Fruit fly (Drosophila melanogaster) whole organism, embryonic: ENCODE results near the gene drl.
A peak's percentile ranks its signal among the peaks of the same experiment; 100 is the strongest.

Experiments
- Atf-2 ChIP-seq: fragments of 200-800 bp; sonication (Bioruptor generic); optimal IDR thresholded peaks from 2 replicates; lab custom pipeline; 2016; ENCODE audit warnings: missing biosample characterization, missing genetic modification characterization
- Awh ChIP-seq: fragments of 200-800 bp; sonication (Bioruptor generic); IDR thresholded peaks from 2 replicates; pipeline ENCODE4, ENCODE4 v1.3.6; 2022; ENCODE audit warnings: missing biosample characterization, missing genetic modification characterization
- CG11456 ChIP-seq: fragments of 200-800 bp; sonication (Bioruptor generic); IDR thresholded peaks from 3 replicates; pipeline ENCODE4 v1.3.6; 2022; ENCODE audit warnings: missing biosample characterization, missing genetic modification characterization
- CG11696 ChIP-seq: fragments of 200-800 bp; sonication (Bioruptor generic); IDR thresholded peaks from 2 replicates; pipeline ENCODE4 v1.3.6; 2022; ENCODE audit warnings: missing biosample characterization, missing genetic modification characterization
- CG16779 ChIP-seq: fragments of 200-800 bp; sonication (Bioruptor generic); IDR thresholded peaks from 2 replicates; pipeline ENCODE4 v1.3.6; 2022; ENCODE audit warnings: missing biosample characterization, missing genetic modification characterization
- CG16815 ChIP-seq: fragments of 200-800 bp; sonication (Bioruptor generic); optimal IDR thresholded peaks from 3 replicates; lab custom pipeline; 2017; ENCODE audit warnings: missing biosample characterization, mild to moderate bottlenecking, missing genetic modification characterization
- CG17385 ChIP-seq: fragments of 200-800 bp; sonication (Bioruptor generic); optimal IDR thresholded peaks from 3 replicates; lab custom pipeline; 2018; ENCODE audit warnings: missing biosample characterization, mild to moderate bottlenecking, missing genetic modification characterization
- CG30431 ChIP-seq: fragments of 200-800 bp; sonication (Bioruptor generic); optimal IDR thresholded peaks from 2 replicates; lab custom pipeline; 2017; ENCODE audit warnings: missing biosample characterization, missing genetic modification characterization
- CG4854 ChIP-seq: fragments of 200-800 bp; sonication (Bioruptor generic); optimal IDR thresholded peaks from 2 replicates; lab custom pipeline; 2016; ENCODE audit warnings: missing biosample characterization, missing genetic modification characterization, inconsistent platforms
- CG5245 ChIP-seq: fragments of 200-800 bp; sonication (Bioruptor generic); optimal IDR thresholded peaks from 3 replicates; lab custom pipeline; 2016; ENCODE audit warnings: missing biosample characterization, missing genetic modification characterization
- CG5953 ChIP-seq: fragments of 200-800 bp; sonication (Bioruptor generic); IDR thresholded peaks from 2 replicates; pipeline ENCODE4 v1.3.6; 2022; ENCODE audit warnings: missing biosample characterization, missing genetic modification characterization
- CG8944 ChIP-seq: fragments of 200-800 bp; sonication (Bioruptor generic); optimal IDR thresholded peaks from 3 replicates; lab custom pipeline; 2016; ENCODE audit warnings: missing biosample characterization, missing genetic modification characterization
- CG9727 ChIP-seq: fragments of 200-800 bp; sonication (Bioruptor generic); optimal IDR thresholded peaks from 3 replicates; lab custom pipeline; 2017; ENCODE audit warnings: missing biosample characterization, mild to moderate bottlenecking, missing genetic modification characterization
- D19B ChIP-seq: fragments of 200-800 bp; sonication (Bioruptor generic); optimal IDR thresholded peaks from 2 replicates; lab custom pipeline; 2017; ENCODE audit warnings: missing biosample characterization, mild to moderate bottlenecking, missing genetic modification characterization
- Dek ChIP-seq: fragments of 200-800 bp; sonication (Bioruptor generic); optimal IDR thresholded peaks from 3 replicates; lab custom pipeline; 2019; ENCODE audit warnings: missing biosample characterization, mild to moderate bottlenecking, missing genetic modification characterization, moderate library complexity
- Drgx ChIP-seq: fragments of 200-800 bp; sonication (Bioruptor generic); IDR thresholded peaks from 2 replicates; pipeline ENCODE4 v1.3.6; 2022; ENCODE audit warnings: missing biosample characterization, missing genetic modification characterization
- GATAe ChIP-seq: fragments of 200-800 bp; sonication (Bioruptor generic); conservative IDR thresholded peaks from 2 replicates; pipeline ENCODE4 v1.3.6; 2022; ENCODE audit warnings: missing biosample characterization, missing genetic modification characterization
- HLHmδ ChIP-seq: fragments of 200-800 bp; sonication (Bioruptor generic); optimal IDR thresholded peaks from 2 replicates; lab custom pipeline; 2018; ENCODE audit warnings: missing biosample characterization, mild to moderate bottlenecking, missing genetic modification characterization, moderate library complexity
- Hr3 ChIP-seq: fragments of 200-800 bp; sonication (Bioruptor generic); optimal IDR thresholded peaks from 3 replicates; lab custom pipeline; 2016; ENCODE audit warnings: missing biosample characterization, missing genetic modification characterization
- Max ChIP-seq: fragments of 200-800 bp; sonication (Bioruptor generic); optimal IDR thresholded peaks from 2 replicates; lab custom pipeline; 2016; ENCODE audit warnings: missing biosample characterization, mild to moderate bottlenecking, missing genetic modification characterization
- Meics ChIP-seq: fragments of 200-800 bp; sonication (Bioruptor generic); optimal IDR thresholded peaks from 2 replicates; lab custom pipeline; 2017; ENCODE audit warnings: missing biosample characterization, mild to moderate bottlenecking, missing genetic modification characterization
- Myb ChIP-seq: fragments of 200-800 bp; sonication (Bioruptor generic); optimal IDR thresholded peaks from 2 replicates; lab custom pipeline; 2016; ENCODE audit warnings: missing biosample characterization, missing genetic modification characterization
- Nf-YB ChIP-seq: fragments of 200-800 bp; sonication (Bioruptor generic); optimal IDR thresholded peaks from 3 replicates; lab custom pipeline; 2019; ENCODE audit warnings: missing biosample characterization, mild to moderate bottlenecking, missing genetic modification characterization, moderate library complexity
- PHDP ChIP-seq: fragments of 200-800 bp; sonication (Bioruptor generic); optimal IDR thresholded peaks from 3 replicates; lab custom pipeline; 2018; ENCODE audit warnings: missing biosample characterization, mild to moderate bottlenecking, missing genetic modification characterization, moderate library complexity
- Pdp1 ChIP-seq, 2 experiments: fragments of 200-800 bp; sonication (Bioruptor generic); optimal IDR thresholded peaks; 3 replicates each; lab custom pipeline; 2016; ENCODE audit warnings: missing biosample characterization in 2 of 2, missing genetic modification characterization in 2 of 2, mild to moderate bottlenecking in 1 of 2, moderate library complexity in 1 of 2
- Spps ChIP-seq: fragments of 200-800 bp; sonication (Bioruptor generic); optimal IDR thresholded peaks from 2 replicates; lab custom pipeline; 2018; ENCODE audit warnings: missing biosample characterization, mild to moderate bottlenecking, missing genetic modification characterization
- Sry-β ChIP-seq: fragments of 200-800 bp; sonication (Bioruptor generic); optimal IDR thresholded peaks from 2 replicates; lab custom pipeline; 2018; ENCODE audit warnings: missing biosample characterization, mild to moderate bottlenecking, missing genetic modification characterization, moderate library complexity
- ab ChIP-seq: fragments of 200-800 bp; sonication (Bioruptor generic); optimal IDR thresholded peaks from 2 replicates; lab custom pipeline; 2016; ENCODE audit warnings: missing biosample characterization, missing genetic modification characterization
- bigmax ChIP-seq: fragments of 200-800 bp; sonication (Bioruptor generic); optimal IDR thresholded peaks from 2 replicates; lab custom pipeline; 2018; ENCODE audit warnings: missing biosample characterization, mild to moderate bottlenecking, missing genetic modification characterization
- br ChIP-seq: fragments of >200 bp; optimal IDR thresholded peaks from 2 replicates; lab custom pipeline; 2017
- bsh ChIP-seq, 2 experiments: fragments of 200-800 bp; sonication (Bioruptor generic); optimal IDR thresholded peaks; 2 replicates each; lab custom pipeline; 2017 to 2018; ENCODE audit warnings: mild to moderate bottlenecking in 2 of 2, missing biosample characterization in 2 of 2, missing genetic modification characterization in 2 of 2, moderate library complexity in 1 of 2
- btn ChIP-seq: fragments of 200-800 bp; sonication (Bioruptor generic); optimal IDR thresholded peaks from 2 replicates; lab custom pipeline; 2016; ENCODE audit warnings: missing biosample characterization, missing genetic modification characterization
- dpn ChIP-seq, 2 experiments: fragments of 200-800 bp; sonication (Bioruptor generic); optimal IDR thresholded peaks; 3 replicates each; lab custom pipeline; 2016; ENCODE audit warnings: missing biosample characterization in 2 of 2, missing genetic modification characterization in 2 of 2
- eve ChIP-seq, 2 experiments: fragments of >200 bp; optimal IDR thresholded peaks; 2 replicates each; lab custom pipeline; 2017; ENCODE audit warnings: missing biosample characterization in 2 of 2, missing genetic modification characterization in 2 of 2
- fd3F ChIP-seq: fragments of 200-800 bp; sonication (Bioruptor generic); optimal IDR thresholded peaks from 2 replicates; lab custom pipeline; 2018; ENCODE audit warnings: missing biosample characterization, mild to moderate bottlenecking, missing genetic modification characterization, moderate library complexity
- gem ChIP-seq: fragments of 200-800 bp; sonication (Bioruptor generic); optimal IDR thresholded peaks from 2 replicates; lab custom pipeline; 2019; ENCODE audit warnings: missing biosample characterization, mild to moderate bottlenecking, missing genetic modification characterization, moderate library complexity
- gsb-n ChIP-seq: fragments of 200-800 bp; sonication (Bioruptor generic); optimal IDR thresholded peaks from 3 replicates; lab custom pipeline; 2018; ENCODE audit warnings: missing biosample characterization, mild to moderate bottlenecking, missing genetic modification characterization
- h ChIP-seq: fragments of >200 bp; optimal IDR thresholded peaks from 2 replicates; lab custom pipeline; 2017
- hkb ChIP-seq, 2 experiments: fragments of 200-800 bp in 1 of 2; fragments of >200 bp in 1 of 2; sonication (Bioruptor generic) in 1 of 2; IDR thresholded peaks in 1 of 2; optimal IDR thresholded peaks in 1 of 2; 2 replicates each; pipeline versions ENCODE4 v1.3.6 to Lab custom; 2017 to 2022; ENCODE audit warnings: missing biosample characterization in 1 of 2, missing genetic modification characterization in 1 of 2
- jumu ChIP-seq: fragments of 200-800 bp; sonication (Bioruptor generic); optimal IDR thresholded peaks from 3 replicates; lab custom pipeline; 2016; ENCODE audit warnings: missing biosample characterization, missing genetic modification characterization
- lola ChIP-seq, 3 experiments: fragments of >200 bp in 2 of 3; fragments of 200-800 bp in 1 of 3; sonication (Bioruptor generic) in 1 of 3; optimal IDR thresholded peaks; 2 replicates each; lab custom pipeline; 2017 to 2019; ENCODE audit warnings: missing biosample characterization in 3 of 3, missing genetic modification characterization in 3 of 3, mild to moderate bottlenecking in 1 of 3, moderate library complexity in 1 of 3
- pan ChIP-seq, 4 experiments: fragments of >200 bp in 3 of 4; fragments of 200-800 bp in 1 of 4; sonication (Bioruptor generic) in 1 of 4; optimal IDR thresholded peaks in 3 of 4; IDR thresholded peaks in 1 of 4; 2 replicates each; pipeline versions ENCODE4 v1.3.6 to Lab custom; 2017 to 2022; ENCODE audit warnings: missing biosample characterization in 2 of 4, missing genetic modification characterization in 2 of 4, mixed read lengths in 1 of 4
- phol ChIP-seq: fragments of 200-800 bp; sonication (Bioruptor generic); optimal IDR thresholded peaks from 3 replicates; lab custom pipeline; 2018; ENCODE audit warnings: missing biosample characterization, mild to moderate bottlenecking, missing genetic modification characterization, moderate library complexity
- pros ChIP-seq: fragments of 200-800 bp; sonication (Bioruptor generic); optimal IDR thresholded peaks from 3 replicates; lab custom pipeline; 2019; ENCODE audit warnings: missing biosample characterization, mild to moderate bottlenecking, missing genetic modification characterization, moderate library complexity
- salm ChIP-seq: fragments of 200-800 bp; sonication (Bioruptor generic); optimal IDR thresholded peaks from 2 replicates; lab custom pipeline; 2018; ENCODE audit warnings: missing biosample characterization, mild to moderate bottlenecking, missing genetic modification characterization
- shn ChIP-seq: fragments of 200-800 bp; sonication (Bioruptor generic); optimal IDR thresholded peaks from 3 replicates; lab custom pipeline; 2016; ENCODE audit warnings: missing biosample characterization, missing genetic modification characterization
- slbo ChIP-seq: fragments of 200-800 bp; sonication (Bioruptor generic); IDR thresholded peaks from 2 replicates; pipeline ENCODE4 v1.3.6; 2022; ENCODE audit warnings: missing biosample characterization, missing genetic modification characterization
- so ChIP-seq: fragments of 200-800 bp; sonication (Bioruptor generic); IDR thresholded peaks from 3 replicates; pipeline ENCODE4 v1.3.6; 2022; ENCODE audit warnings: missing biosample characterization, missing genetic modification characterization
- tgo ChIP-seq: fragments of 200-800 bp; sonication (Bioruptor generic); IDR thresholded peaks from 3 replicates; pipeline ENCODE4 v1.3.6; 2022; ENCODE audit warnings: missing biosample characterization, missing genetic modification characterization
- ttk ChIP-seq: fragments of 200-800 bp; sonication (Bioruptor generic); IDR thresholded peaks from 2 replicates; pipeline ENCODE4 v2.1.2; 2022; ENCODE audit warnings: missing biosample characterization, missing genetic modification characterization
- vvl ChIP-seq: fragments of 200-800 bp; sonication (Bioruptor generic); IDR thresholded peaks from 2 replicates; pipeline ENCODE4 v1.3.6; 2022; ENCODE audit warnings: missing biosample characterization, missing genetic modification characterization

drl gene

DNA sequence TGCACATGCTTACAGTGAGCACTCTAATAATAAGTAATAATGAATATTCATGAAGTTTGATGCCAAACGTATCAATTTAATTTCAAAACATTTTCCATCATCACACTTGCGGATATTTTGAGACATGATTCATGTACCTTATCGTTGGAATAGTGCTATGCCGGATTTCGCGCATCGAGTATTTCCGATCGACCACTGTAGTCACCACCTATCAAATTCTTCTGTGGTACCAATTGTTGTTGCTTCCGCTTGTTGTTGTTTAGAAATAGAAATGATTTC, 49.2 kb upstream of the drl start (continued):
- no peak for TF ChIP-seq Atf-2 (GFP tag; lab: Kevin White, UChicago)
- no peak for TF ChIP-seq CG30431 (GFP tag; lab: Kevin White, UChicago)
- peak in 1 of 2 experiments; percentile 35 for TF ChIP-seq bsh (GFP tag; optimal IDR thresholded peaks at IDR 0.05; lab: Kevin White, UChicago)
- no peak for TF ChIP-seq hkb (optimal IDR thresholded peaks at IDR 0.05; lab: Kevin White, UChicago)
- TF ChIP-seq hkb (GFP tag; IDR thresholded peaks at IDR 0.05; lab: Robert Waterston, UW) = 0 out of 2 replicates have a peak, but pooled peaks have one; percentile 34
- no peak for TF ChIP-seq CG5953 (GFP tag; lab: Robert Waterston, UW)
- TF ChIP-seq CG16779 = 0 out of 2 replicates have a peak, but pooled peaks have one; percentile 4
- TF ChIP-seq btn (GFP tag; lab: Kevin White, UChicago) = no peak
- no peak for TF ChIP-seq gsb-n (tag; lab: Kevin White, UChicago)
- TF ChIP-seq shn = no peak
- TF ChIP-seq h (lab: Kevin White, UChicago) = no peak
- 0 out of 3 replicates have a peak, but pooled peaks have one; percentile 26 for TF ChIP-seq so
- TF ChIP-seq CG4854 (GFP tag; lab: Kevin White, UChicago) = peak; percentile 32
- TF ChIP-seq br (lab: Kevin White, UChicago) = no peak
- peak; percentile 24; the same call in 1 of the 2 replicates for TF ChIP-seq vvl (GFP tag; lab: Robert Waterston, UW)
- TF ChIP-seq GATAe (GFP tag; lab: Robert Waterston, UW) = no peak
- TF ChIP-seq jumu (GFP tag; lab: Kevin White, UChicago) = no peak
- peak; percentile 15 for TF ChIP-seq CG17385
- 0 out of 2 replicates have a peak, but pooled peaks have one; percentile 40 for TF ChIP-seq CG11696 (GFP tag; lab: Robert Waterston, UW)
- no peak for TF ChIP-seq ab (GFP tag; lab: Kevin White, UChicago)
- peak; percentile 54 for TF ChIP-seq gem (tag; lab: Kevin White, UChicago)
- peak; percentile 13 for TF ChIP-seq phol (tag; lab: Kevin White, UChicago)
- TF ChIP-seq CG8944 (GFP tag; lab: Kevin White, UChicago) = no peak
- no peak for TF ChIP-seq pros (GFP tag; lab: Kevin White, UChicago)
- TF ChIP-seq salm = no peak
- no peak for TF ChIP-seq lola (GFP tag; optimal IDR thresholded peaks at IDR 0.05; lab: Kevin White, UChicago)
- TF ChIP-seq PHDP (tag; lab: Kevin White, UChicago) = peak; percentile 26
- peak; percentile 49 for TF ChIP-seq CG9727 (GFP tag; lab: Kevin White, UChicago)
- TF ChIP-seq D19B (GFP tag; lab: Kevin White, UChicago) = peak; percentile 19
- TF ChIP-seq Drgx = peak; percentile 30; the same call in 1 of the 2 replicates
- peak; percentile 9 for TF ChIP-seq Dek (tag; lab: Kevin White, UChicago)
- TF ChIP-seq fd3F (GFP tag; lab: Kevin White, UChicago) = no peak
- peak; percentile 37 for TF ChIP-seq CG5245 (GFP tag; lab: Kevin White, UChicago)
- TF ChIP-seq Max = peak; percentile 27
- TF ChIP-seq ttk (GFP tag; lab: Robert Waterston, UW) = no peak
- TF ChIP-seq HLHmδ (GFP tag; lab: Kevin White, UChicago) = no peak
- no peak for TF ChIP-seq CG11456 (GFP tag; lab: Robert Waterston, UW)
- peak; percentile 44 for TF ChIP-seq CG16815 (GFP tag; lab: Kevin White, UChicago)
- TF ChIP-seq pan (optimal IDR thresholded peaks at IDR 0.05; lab: Kevin White, UChicago) = no peak
- TF ChIP-seq pan (GFP tag; optimal IDR thresholded peaks at IDR 0.05 in 1 of 2, IDR thresholded peaks at IDR 0.05 in 1 of 2) = peak in 1 of 2 experiments; percentile 40
- TF ChIP-seq Sry-β (GFP tag; lab: Kevin White, UChicago) = no peak
- TF ChIP-seq Spps = no peak
- TF ChIP-seq Myb = peak; percentile 8
- TF ChIP-seq Awh (GFP tag; lab: Robert Waterston, UW) = no peak
- peak; percentile 29; the same call in 2 of the 3 replicates for TF ChIP-seq tgo (GFP tag; lab: Robert Waterston, UW)
- peak in 1 of 2 experiments; percentile 47 for TF ChIP-seq eve (GFP tag; optimal IDR thresholded peaks at IDR 0.05; lab: Kevin White, UChicago)
- TF ChIP-seq Hr3 (GFP tag; lab: Kevin White, UChicago) = peak; percentile 2
- TF ChIP-seq Nf-YB (GFP tag; lab: Kevin White, UChicago) = no peak
- peak in 1 of 2 experiments; percentile 39 for TF ChIP-seq Pdp1 (GFP tag; optimal IDR thresholded peaks at IDR 0.05; lab: Kevin White, UChicago)
- no peak for TF ChIP-seq bigmax
- TF ChIP-seq slbo (GFP tag; lab: Robert Waterston, UW) = peak; percentile 72
- peak; percentile 56 for TF ChIP-seq Meics (GFP tag; lab: Kevin White, UChicago)
- TF ChIP-seq dpn (GFP tag; optimal IDR thresholded peaks at IDR 0.05; lab: Kevin White, UChicago) = peak in 1 of 2 experiments; percentile 0
